Worm (Caenorhabditis elegans): ENCODE data around the gene lgc-29.

DNA sequence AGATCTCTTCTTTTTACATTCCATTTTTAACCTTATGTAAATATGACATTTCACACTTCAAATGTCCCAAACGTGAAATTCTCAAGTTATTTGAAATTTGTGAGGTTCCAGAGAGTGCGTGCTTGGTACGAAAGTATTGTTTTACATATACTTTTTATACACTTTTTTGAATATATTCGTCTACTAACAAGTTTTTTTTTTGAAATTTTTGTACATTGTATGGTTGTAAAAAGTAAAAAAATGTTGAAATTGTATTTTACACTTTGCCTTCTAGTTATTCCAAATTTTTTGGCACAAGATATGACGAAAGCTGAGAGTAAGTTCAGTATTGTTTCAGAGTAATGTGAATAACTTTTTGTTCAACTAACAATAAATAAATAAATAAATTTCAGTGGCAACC, 4.1 kb upstream of the lgc-29 start, which contains the start of gene lgc-1:
- TF ChIP-seq dmd-4 (tag; optimal IDR thresholded peaks at IDR 0.05; ENCODE audit: borderline replicate concordance) (no peak), C08G9.2 (tag; optimal IDR thresholded peaks at IDR 0.05) (no peak), ceh-31 (tag; optimal IDR thresholded peaks at IDR 0.05) (no peak), ceh-22 (tag; optimal IDR thresholded peaks at IDR 0.05) (no peak), rnt-1 (tag; optimal IDR thresholded peaks at IDR 0.05) (no peak), unc-55 (GFP tag; optimal IDR thresholded peaks at IDR 0.05) (no peak), ama-1 (optimal IDR thresholded peaks at IDR 0.05) (no peak), unc-42 (tag; optimal IDR thresholded peaks at IDR 0.05) (no peak)
